Fruit fly (Drosophila melanogaster): ENCODE data around the gene Nha2.

The Nha2 gene

DNA sequence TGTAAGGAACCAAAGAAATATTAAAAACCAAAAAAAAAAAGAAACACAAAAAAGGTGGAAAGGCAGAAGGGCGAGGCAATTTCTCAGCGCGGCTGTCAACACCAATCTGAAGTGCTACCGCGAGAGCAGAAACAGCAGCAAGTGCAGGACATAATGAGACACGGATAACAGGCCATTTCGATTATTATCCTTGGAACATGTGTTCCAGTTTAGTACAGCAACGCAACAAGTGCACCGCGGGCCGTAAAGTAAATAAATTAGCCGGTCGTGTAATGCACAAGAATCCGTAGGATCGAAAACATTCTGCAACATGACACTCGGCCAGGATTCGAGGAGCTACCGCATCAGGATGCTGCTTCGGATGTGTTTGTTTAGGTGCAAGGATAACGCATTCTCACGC, 39.7 kb upstream of the Nha2 start:
- TF ChIP-seq sens (GFP tag) (peak; percentile 64), twi (tag; optimal IDR thresholded peaks at IDR 0.05) (peak; percentile 86), mirr (GFP tag; optimal IDR thresholded peaks at IDR 0.05) (no peak)

DNA sequence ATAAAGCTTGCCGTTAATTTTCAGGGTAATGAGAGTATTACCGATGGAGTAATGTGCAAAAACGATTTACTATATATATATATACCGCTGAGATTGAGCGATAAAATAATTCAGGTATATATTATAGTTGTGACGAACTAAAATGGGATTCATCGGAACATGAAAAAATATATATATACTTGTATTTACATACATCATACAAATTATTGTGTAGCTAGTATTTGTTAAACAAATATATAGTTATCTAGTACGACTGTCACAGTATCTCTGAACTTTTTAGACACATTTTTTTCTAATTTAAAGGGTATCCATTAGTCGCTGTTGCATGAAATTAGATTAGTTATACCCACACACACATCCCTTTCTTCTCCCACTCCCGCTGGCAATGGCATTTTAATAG, 38.0 kb upstream of the Nha2 start:
- TF ChIP-seq CG17361 (GFP tag; IDR thresholded peaks at IDR 0.05) (0 out of 3 replicates have a peak, but pooled peaks have one; percentile 23), CG17385 (GFP tag; optimal IDR thresholded peaks at IDR 0.05) (no peak), CoRest (tag; optimal IDR thresholded peaks at IDR 0.05) (peak; percentile 4), gt (GFP tag; IDR thresholded peaks at IDR 0.05) (no peak), CG2712 (tag; optimal IDR thresholded peaks at IDR 0.05) (peak; percentile 9), CG18262 (tag; optimal IDR thresholded peaks at IDR 0.05) (peak; percentile 42), lola (GFP tag; optimal IDR thresholded peaks at IDR 0.05) (peak in 1 of 3 experiments; percentile 17), gem (tag; optimal IDR thresholded peaks at IDR 0.05) (peak; percentile 28), CG13894 (tag; optimal IDR thresholded peaks at IDR 0.05) (no peak), B-H1 (GFP tag; IDR thresholded peaks at IDR 0.05) (no peak), D19A (tag; optimal IDR thresholded peaks at IDR 0.05) (peak; percentile 86), nmo (GFP tag; optimal IDR thresholded peaks at IDR 0.05) (peak; percentile 15), dmrt11E (tag; optimal IDR thresholded peaks at IDR 0.05) (peak; percentile 33)

DNA sequence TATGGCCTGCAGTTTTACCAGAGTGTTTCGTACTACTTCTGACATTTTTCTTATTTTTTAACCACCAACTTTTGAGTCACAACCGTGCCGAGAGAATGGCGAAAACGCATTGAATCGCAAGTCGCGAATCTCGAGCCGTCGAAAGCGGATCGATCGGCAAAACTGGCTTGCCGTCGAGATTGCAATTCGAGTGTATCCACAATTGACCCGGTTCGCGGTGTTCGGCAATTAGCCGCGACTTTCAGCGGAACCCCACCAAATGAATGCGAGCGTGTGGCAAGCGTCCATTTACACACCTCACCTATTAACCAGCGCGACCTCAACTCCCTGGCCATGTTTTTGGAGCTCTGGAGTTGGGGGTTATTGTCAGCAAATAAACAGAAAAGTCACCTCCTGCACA, 37.1 kb upstream of the Nha2 start, which contains the start of gene CG13833:
Gene CG13833, minus strand, starts transcription at position 101 of the 400 bp plus-strand sequence.
- peak; percentile 28 for TF ChIP-seq Med (GFP tag)
- TF ChIP-seq CG30431 (GFP tag; optimal IDR thresholded peaks at IDR 0.05) = no peak
- peak; percentile 8 for TF ChIP-seq sens (GFP tag)

DNA sequence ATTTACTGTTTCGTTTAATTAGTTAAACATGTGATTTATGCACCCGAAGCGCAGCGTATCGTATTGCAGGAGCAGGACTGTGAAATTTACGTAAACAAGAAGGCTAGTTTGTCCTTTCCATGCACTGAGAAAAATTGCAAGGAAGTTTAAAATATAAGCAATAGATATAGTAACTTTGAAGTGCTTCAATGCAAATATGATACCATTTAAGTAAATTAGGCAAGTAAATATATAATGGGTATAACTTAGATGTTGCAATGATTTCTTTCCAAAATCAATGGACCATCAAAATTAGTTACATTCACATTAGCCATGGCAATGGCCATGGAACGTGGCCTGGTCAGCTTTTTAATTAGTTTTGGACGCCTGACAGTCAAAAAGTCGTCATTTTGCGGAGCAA, 32.6 kb upstream of the Nha2 start:
- TF ChIP-seq CG15696 (tag; optimal IDR thresholded peaks at IDR 0.05) (peak; percentile 66), sr (GFP tag; IDR thresholded peaks at IDR 0.05) (no peak), CG4820 (GFP tag; optimal IDR thresholded peaks at IDR 0.05) (no peak), gsb (GFP tag; IDR thresholded peaks at IDR 0.05) (no peak), Mrtf (GFP tag; IDR thresholded peaks at IDR 0.05) (no peak), otp (GFP tag; IDR thresholded peaks at IDR 0.05) (no peak), ind (GFP tag; optimal IDR thresholded peaks at IDR 0.05) (no peak), CG1603 (tag; optimal IDR thresholded peaks at IDR 0.05) (peak; percentile 1), Ptx1 (GFP tag; IDR thresholded peaks at IDR 0.05) (no peak), CG3407 (GFP tag; optimal IDR thresholded peaks at IDR 0.05) (no peak), nerfin-2 (GFP tag; IDR thresholded peaks at IDR 0.05; ENCODE audit: partially characterized antibody) (no peak), nau (GFP tag; optimal IDR thresholded peaks at IDR 0.05) (no peak), Dp (GFP tag; optimal IDR thresholded peaks at IDR 0.05) (no peak), prd (optimal IDR thresholded peaks at IDR 0.05) (no peak), prd (GFP tag; IDR thresholded peaks at IDR 0.05) (0 out of 3 replicates have a peak, but pooled peaks have one; percentile 41), CG7839 (tag; optimal IDR thresholded peaks at IDR 0.05) (peak; percentile 1), sisA (GFP tag; IDR thresholded peaks at IDR 0.05) (no peak), Neu2 (GFP tag; optimal IDR thresholded peaks at IDR 0.05; ENCODE audit: borderline replicate concordance) (no peak), dmrt11E (tag; optimal IDR thresholded peaks at IDR 0.05) (peak; percentile 38), ken (GFP tag; IDR thresholded peaks at IDR 0.05) (no peak), CG5245 (GFP tag; optimal IDR thresholded peaks at IDR 0.05) (no peak), gt (GFP tag; IDR thresholded peaks at IDR 0.05) (no peak), CG14014 (GFP tag; IDR thresholded peaks at IDR 0.05) (no peak), Med (GFP tag) (peak; percentile 53), shn (GFP tag; optimal IDR thresholded peaks at IDR 0.05) (no peak), aop (GFP tag; IDR thresholded peaks at IDR 0.05) (no peak), CG6254 (GFP tag; optimal IDR thresholded peaks at IDR 0.05) (no peak), CG9727 (GFP tag; optimal IDR thresholded peaks at IDR 0.05) (peak; percentile 18), CG1832 (GFP tag; optimal IDR thresholded peaks at IDR 0.05) (no peak), Elba2 (GFP tag; optimal IDR thresholded peaks at IDR 0.05) (no peak), gcm2 (GFP tag; optimal IDR thresholded peaks at IDR 0.05) (no peak), sens (GFP tag) (peak; percentile 80), ssp (GFP tag; IDR thresholded peaks at IDR 0.05) (no peak)

All from whole organism, embryonic.